Fruit fly (Drosophila melanogaster): ENCODE data around the gene Bx42.
A peak's percentile ranks its signal among the peaks of the same experiment; 100 is the strongest.

- TF ChIP-seq CG14655 (GFP tag; optimal IDR thresholded peaks at IDR 0.05), result peak; percentile 39
- TF ChIP-seq CG12605 (GFP tag; IDR thresholded peaks at IDR 0.05), result no peak
These were observed 14.7 kb upstream of the Bx42 start for dm6 chrX:9120828-9121754.

Measured in whole organism, pupa.